Fruit fly (Drosophila melanogaster): ENCODE results near the gene CG3285.
A peak's percentile ranks its signal among the peaks of the same experiment; 100 is the strongest.

CG3285 gene

dm6 chr2L:3302958-3303842 lies 27.5 kb upstream of the CG3285 start, which contains the start of gene CG9663 (continued):
- TF ChIP-seq Dfd (GFP tag; optimal IDR thresholded peaks at IDR 0.05) (no peak), gcm (GFP tag; optimal IDR thresholded peaks at IDR 0.05) (peak; percentile 53), CG8944 (GFP tag; optimal IDR thresholded peaks at IDR 0.05) (no peak), CG7839 (tag; optimal IDR thresholded peaks at IDR 0.05) (peak; percentile 28), CG6813 (GFP tag; optimal IDR thresholded peaks at IDR 0.05) (no peak), ranshi (GFP tag; IDR thresholded peaks at IDR 0.05) (no peak; the same call in 1 of the 2 replicates), H2.0 (GFP tag; IDR thresholded peaks at IDR 0.05) (no peak), ttk (GFP tag; IDR thresholded peaks at IDR 0.05) (peak; percentile 55), CG17385 (GFP tag; optimal IDR thresholded peaks at IDR 0.05) (peak; percentile 35), pum (GFP tag; optimal IDR thresholded peaks at IDR 0.05) (no peak), CG4360 (GFP tag; IDR thresholded peaks at IDR 0.05) (peak; percentile 13; the same call in 1 of the 2 replicates), CG2678 (tag; optimal IDR thresholded peaks at IDR 0.05) (peak; percentile 2), CG3065 (GFP tag; optimal IDR thresholded peaks at IDR 0.05) (no peak), fd96Cb (tag; optimal IDR thresholded peaks at IDR 0.05) (no peak), nerfin-1 (tag; optimal IDR thresholded peaks at IDR 0.05) (peak; percentile 27), cas (GFP tag; IDR thresholded peaks at IDR 0.05) (no peak), Hand (GFP tag; optimal IDR thresholded peaks at IDR 0.05) (peak; percentile 24), CG7372 (GFP tag; IDR thresholded peaks at IDR 0.05) (no peak), Fer2 (tag; optimal IDR thresholded peaks at IDR 0.05) (no peak), zen (tag; optimal IDR thresholded peaks at IDR 0.05) (no peak), CG9876 (GFP tag; optimal IDR thresholded peaks at IDR 0.05) (no peak), CG14441 (GFP tag; IDR thresholded peaks at IDR 0.05) (no peak; the same call in 1 of the 2 replicates), sna (GFP tag; IDR thresholded peaks at IDR 0.05; ENCODE audit: partially characterized antibody) (peak; percentile 52; the same call in 1 of the 2 replicates), CG11093 (GFP tag; IDR thresholded peaks at IDR 0.05) (no peak), CG5953 (GFP tag; IDR thresholded peaks at IDR 0.05) (no peak), zf30C (GFP tag; optimal IDR thresholded peaks at IDR 0.05) (no peak), Ravus (GFP tag; IDR thresholded peaks at IDR 0.05) (no peak), CG1603 (tag; optimal IDR thresholded peaks at IDR 0.05) (peak; percentile 57), al (GFP tag; IDR thresholded peaks at IDR 0.05) (no peak), CG14014 (GFP tag; IDR thresholded peaks at IDR 0.05) (no peak), CG8359 (GFP tag; optimal IDR thresholded peaks at IDR 0.05; ENCODE audit: borderline replicate concordance) (no peak), sd (tag; optimal IDR thresholded peaks at IDR 0.05) (peak; percentile 29), CG2712 (tag; optimal IDR thresholded peaks at IDR 0.05) (peak; percentile 33), insv (GFP tag; optimal IDR thresholded peaks at IDR 0.05) (peak in 1 of 2 experiments; percentile 62), hb (GFP tag; IDR thresholded peaks at IDR 0.05; ENCODE audit: partially characterized antibody) (no peak), Mes4 (GFP tag; optimal IDR thresholded peaks at IDR 0.05) (peak; percentile 3), CG9727 (GFP tag; optimal IDR thresholded peaks at IDR 0.05) (peak; percentile 6), CG10565 (GFP tag; optimal IDR thresholded peaks at IDR 0.05) (no peak), bsh (GFP tag; optimal IDR thresholded peaks at IDR 0.05) (peak; percentile 18 to 85), CG9437 (GFP tag; optimal IDR thresholded peaks at IDR 0.05) (no peak), HHEX (GFP tag; optimal IDR thresholded peaks at IDR 0.05) (no peak), CG13296 (GFP tag; optimal IDR thresholded peaks at IDR 0.05) (peak; percentile 43), sug (tag; optimal IDR thresholded peaks at IDR 0.05) (peak; percentile 44), CG7745 (tag; optimal IDR thresholded peaks at IDR 0.05) (peak; percentile 11), Neu2 (GFP tag; optimal IDR thresholded peaks at IDR 0.05; ENCODE audit: borderline replicate concordance) (no peak), CG2116 (GFP tag; optimal IDR thresholded peaks at IDR 0.05) (peak; percentile 73), pnt (GFP tag; optimal IDR thresholded peaks at IDR 0.05) (no peak), crp (GFP tag; optimal IDR thresholded peaks at IDR 0.05) (peak; percentile 14 to 82)

Data from whole organism, embryonic.